Worm (Caenorhabditis elegans): Measurements from ENCODE around the gene gldi-8.

DNA sequence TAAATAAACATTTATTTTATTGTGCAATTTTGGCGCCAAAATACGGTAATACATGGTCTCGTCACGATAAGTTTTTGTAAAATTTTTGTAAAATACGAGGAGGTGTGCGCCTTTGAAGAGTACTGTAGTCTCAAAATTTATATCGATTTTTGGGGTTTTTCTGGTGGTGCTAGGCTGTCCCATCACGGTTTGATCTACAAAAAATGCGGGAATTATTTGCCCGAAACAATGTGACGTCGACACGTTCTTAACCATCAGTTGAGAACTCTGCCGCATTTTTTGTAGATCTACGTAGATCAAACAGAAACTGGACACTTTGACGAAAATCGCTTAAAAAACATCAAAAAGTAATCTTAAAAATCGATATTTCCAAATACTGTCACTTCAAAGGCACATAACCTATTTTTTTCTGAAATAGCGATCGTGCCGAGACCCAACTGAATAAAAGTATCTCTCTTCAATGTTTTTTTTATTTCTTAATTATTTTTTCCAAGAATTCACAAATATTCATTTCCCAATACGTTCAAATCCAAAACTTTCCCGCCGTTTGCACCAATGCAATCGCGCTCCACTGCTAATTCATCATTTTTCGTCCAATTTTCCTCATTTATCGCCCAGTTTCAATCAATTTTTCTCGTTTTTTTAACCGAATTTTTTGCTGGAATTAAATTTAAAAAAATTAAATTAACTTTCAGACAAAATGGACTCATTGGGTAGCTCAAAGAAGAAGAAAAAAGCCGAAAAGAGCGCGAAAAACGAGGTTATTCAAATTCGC is 26.5 kb upstream of the gldi-8 start, which contains the start of gene pqn-80:
- peak; percentile 65 for TF ChIP-seq nhr-85 (tag)
- TF ChIP-seq nhr-11 (tag; optimal IDR thresholded peaks at IDR 0.05), result no peak
- TF ChIP-seq fos-1 (tag; optimal IDR thresholded peaks at IDR 0.05), result peak; percentile 22
- no peak for TF ChIP-seq ceh-63 (GFP tag; optimal IDR thresholded peaks at IDR 0.05)
- no peak for TF ChIP-seq ztf-11 (tag; optimal IDR thresholded peaks at IDR 0.05)
- no peak for TF ChIP-seq sup-37 (GFP tag; optimal IDR thresholded peaks at IDR 0.05)
- peak; percentile 75 for TF ChIP-seq nhr-47 (tag; optimal IDR thresholded peaks at IDR 0.05)
- TF ChIP-seq fkh-4 (tag; optimal IDR thresholded peaks at IDR 0.05; ENCODE audit: borderline replicate concordance), result peak; percentile 16
- TF ChIP-seq swsn-7 (tag; optimal IDR thresholded peaks at IDR 0.05), result peak; percentile 56
- no peak for TF ChIP-seq egl-27 (tag; optimal IDR thresholded peaks at IDR 0.05)

Data from whole organism, L1 larva.